Worm (Caenorhabditis elegans) whole organism, midembryonic: ENCODE data around the gene natb-1.

Experiments used
- T22C8.4 ChIP-seq: fragments of 200-800 bp; sonication (Bioruptor generic); IDR thresholded peaks from 2 replicates; pipeline ENCODE4 v1.3.6; 2022; ENCODE audit warnings: missing genetic modification characterization, missing compliant biosample characterization
- cog-1 ChIP-seq: sonication (generic microtip); optimal IDR thresholded peaks from 2 replicates; lab custom pipeline; 2016; ENCODE audit warnings: missing genetic modification characterization, missing compliant biosample characterization
- flt-1 ChIP-seq: fragments of 200-800 bp; sonication (Bioruptor generic); IDR thresholded peaks from 2 replicates; pipeline ENCODE4 v1.3.6; 2022; ENCODE audit warnings: missing genetic modification characterization, missing compliant biosample characterization
- klf-2 ChIP-seq: fragments of 200-800 bp; sonication (Bioruptor generic); conservative IDR thresholded peaks from 2 replicates; pipeline ENCODE4 v1.3.6; 2022; ENCODE audit warnings: missing genetic modification reagents, missing genetic modification characterization, missing compliant biosample characterization
- med-1 ChIP-seq: sonication (generic microtip); optimal IDR thresholded peaks from 2 replicates; lab custom pipeline; 2017; ENCODE audit warnings: missing genetic modification characterization, mild to moderate bottlenecking, missing compliant biosample characterization, antibody characterized with exemption, missing genetic modification reagents; ENCODE audit not compliant: insufficient read depth
- ref-1 ChIP-seq: fragments of 200-800 bp; sonication (Bioruptor generic); conservative IDR thresholded peaks from 2 replicates; pipeline ENCODE4 v1.3.6; 2022; ENCODE audit warnings: missing genetic modification reagents, missing genetic modification characterization, missing compliant biosample characterization
- tab-1 ChIP-seq: fragments of 200-800 bp; sonication (Bioruptor generic); IDR thresholded peaks from 2 replicates; pipeline ENCODE4 v1.3.6; 2022; ENCODE audit warnings: missing genetic modification characterization, missing compliant biosample characterization
- ztf-23 ChIP-seq: fragments of 200-800 bp; sonication (Bioruptor generic); IDR thresholded peaks from 2 replicates; pipeline ENCODE4 v1.3.6; 2022; ENCODE audit warnings: missing genetic modification reagents, missing genetic modification characterization, missing compliant biosample characterization
- ztf-29 ChIP-seq: fragments of 200-800 bp; sonication (Bioruptor generic); IDR thresholded peaks from 2 replicates; pipeline ENCODE4 v1.3.6; 2022; ENCODE audit warnings: missing genetic modification reagents, missing genetic modification characterization, missing compliant biosample characterization

Gene natb-1

ce11 chrV:8007460-8008292 lies 24.4 kb upstream of the natb-1 start, which contains the start of gene Y97E10AR.3:
Y97E10AR.3 (minus strand) TSS chrV:8007510.
- no peak for TF ChIP-seq ref-1
- no peak for TF ChIP-seq med-1 (GFP tag; lab: Kevin White, UChicago)
- TF ChIP-seq tab-1 (GFP tag; lab: Robert Waterston, UW): no peak
- no peak for TF ChIP-seq klf-2 (GFP tag; lab: Robert Waterston, UW)
- TF ChIP-seq ztf-29 (GFP tag; lab: Robert Waterston, UW): no peak
- no peak for TF ChIP-seq ztf-23 (GFP tag; lab: Robert Waterston, UW)
- no peak for TF ChIP-seq cog-1 (tag; lab: Kevin White, UChicago)
- no peak for TF ChIP-seq T22C8.4 (GFP tag; lab: Robert Waterston, UW)

- no peak for TF ChIP-seq ztf-29 (GFP tag; lab: Robert Waterston, UW)
- TF ChIP-seq klf-2 (GFP tag; lab: Robert Waterston, UW): no peak
- no peak for TF ChIP-seq med-1 (GFP tag; lab: Kevin White, UChicago)
- no peak for TF ChIP-seq cog-1 (tag; lab: Kevin White, UChicago)
- TF ChIP-seq tab-1 (GFP tag; lab: Robert Waterston, UW): no peak
- TF ChIP-seq T22C8.4 (GFP tag; lab: Robert Waterston, UW): no peak
- no peak for TF ChIP-seq ref-1
Measured at ce11 chrV:8005000-8005399, 21.8 kb upstream of the natb-1 start, which contains the start of gene Y97E10AR.8. Y97E10AR.8 (plus strand) TSS chrV:8005300.

- TF ChIP-seq med-1 (GFP tag; lab: Kevin White, UChicago): no peak
- peak; percentile 72 for TF ChIP-seq cog-1 (tag; lab: Kevin White, UChicago)
- TF ChIP-seq ztf-23 (GFP tag; lab: Robert Waterston, UW): peak; percentile 5; the same call in 1 of the 2 replicates
Measured at ce11 chrV:8000929-8001513, 17.8 kb upstream of the natb-1 start, which contains the start of gene Y97E10AR.1. Y97E10AR.1 (plus strand) TSS chrV:8001463.

ce11 chrV:7995878-7996277 lies 12.6 kb upstream of the natb-1 start, which contains the start of gene Y97E10AR.2:
Y97E10AR.2 (plus strand) TSS chrV:7996178.
- no peak for TF ChIP-seq T22C8.4 (GFP tag; lab: Robert Waterston, UW)
- TF ChIP-seq flt-1 (GFP tag; lab: Robert Waterston, UW): no peak
- no peak for TF ChIP-seq ref-1
- no peak for TF ChIP-seq klf-2 (GFP tag; lab: Robert Waterston, UW)
- no peak for TF ChIP-seq tab-1 (GFP tag; lab: Robert Waterston, UW)
- no peak for TF ChIP-seq cog-1 (tag; lab: Kevin White, UChicago)
- TF ChIP-seq ztf-29 (GFP tag; lab: Robert Waterston, UW): no peak
- no peak for TF ChIP-seq med-1 (GFP tag; lab: Kevin White, UChicago)

ce11 chrV:7995165-7995564 lies 11.9 kb upstream of the natb-1 start:
- TF ChIP-seq T22C8.4 (GFP tag; lab: Robert Waterston, UW): no peak
- TF ChIP-seq med-1 (GFP tag; lab: Kevin White, UChicago): no peak
- no peak for TF ChIP-seq flt-1 (GFP tag; lab: Robert Waterston, UW)
- no peak for TF ChIP-seq cog-1 (tag; lab: Kevin White, UChicago)
- TF ChIP-seq klf-2 (GFP tag; lab: Robert Waterston, UW): no peak
- no peak for TF ChIP-seq ztf-29 (GFP tag; lab: Robert Waterston, UW)
- no peak for TF ChIP-seq ztf-23 (GFP tag; lab: Robert Waterston, UW)
- TF ChIP-seq tab-1 (GFP tag; lab: Robert Waterston, UW): no peak
- TF ChIP-seq ref-1: no peak

ce11 chrV:7994570-7994969 lies 11.3 kb upstream of the natb-1 start, which contains the start of gene ceh-76:
ceh-76 (minus strand) TSS chrV:7994670.
- TF ChIP-seq T22C8.4 (GFP tag; lab: Robert Waterston, UW): no peak
- TF ChIP-seq cog-1 (tag; lab: Kevin White, UChicago): no peak
- no peak for TF ChIP-seq klf-2 (GFP tag; lab: Robert Waterston, UW)
- TF ChIP-seq ref-1: no peak
- TF ChIP-seq med-1 (GFP tag; lab: Kevin White, UChicago): no peak
- no peak for TF ChIP-seq ztf-23 (GFP tag; lab: Robert Waterston, UW)
- no peak for TF ChIP-seq tab-1 (GFP tag; lab: Robert Waterston, UW)

ce11 chrV:7985860-7986259 lies 2.6 kb upstream of the natb-1 start, which contains the start of gene Y97E10AL.1:
Y97E10AL.1 (plus strand) TSS chrV:7986160.
- TF ChIP-seq ztf-29 (GFP tag; lab: Robert Waterston, UW): no peak
- no peak for TF ChIP-seq cog-1 (tag; lab: Kevin White, UChicago)
- no peak for TF ChIP-seq tab-1 (GFP tag; lab: Robert Waterston, UW)
- no peak for TF ChIP-seq med-1 (GFP tag; lab: Kevin White, UChicago)
- no peak for TF ChIP-seq flt-1 (GFP tag; lab: Robert Waterston, UW)
- no peak for TF ChIP-seq klf-2 (GFP tag; lab: Robert Waterston, UW)
- no peak for TF ChIP-seq ref-1
- no peak for TF ChIP-seq ztf-23 (GFP tag; lab: Robert Waterston, UW)
- TF ChIP-seq T22C8.4 (GFP tag; lab: Robert Waterston, UW): no peak

- TF ChIP-seq med-1 (GFP tag; lab: Kevin White, UChicago) (no peak), ztf-23 (GFP tag; lab: Robert Waterston, UW) (no peak), tab-1 (GFP tag; lab: Robert Waterston, UW) (no peak), flt-1 (GFP tag; lab: Robert Waterston, UW) (no peak), T22C8.4 (GFP tag; lab: Robert Waterston, UW) (no peak), ref-1 (no peak), cog-1 (tag; lab: Kevin White, UChicago) (no peak)
Measured at ce11 chrV:7980993-7981595, 2.1 kb downstream of the natb-1 start, which contains the start of gene F26D11.1. F26D11.1 (plus strand) TSS chrV:7981545.
